Fruit fly (Drosophila melanogaster) whole organism, embryonic: ENCODE results near the gene CNMaR.

ENCODE experiments used
- CG13624 ChIP-seq: fragments of 200-800 bp; sonication (Bioruptor generic); optimal IDR thresholded peaks from 2 replicates; lab custom pipeline; 2016; ENCODE audit warnings: missing biosample characterization, missing genetic modification characterization
- sob ChIP-seq: fragments of 200-800 bp; sonication (Bioruptor generic); IDR thresholded peaks from 2 replicates; pipeline ENCODE4 v1.3.6; 2022; ENCODE audit warnings: missing biosample characterization, missing genetic modification characterization

- TF ChIP-seq sob (no peak), CG13624 (GFP tag; lab: Kevin White, UChicago) (no peak)
Measured at dm6 chr3L:9637812-9638211, 6.1 kb upstream of the CNMaR start, which contains the start of gene CG8329.
